Fruit fly (Drosophila melanogaster) whole organism, adult: ENCODE measurements around the gene ND-B14.5A.

Experiments used
- CG11617 ChIP-seq: fragments of 200-800 bp; sonication (Bioruptor generic); optimal IDR thresholded peaks from 2 replicates; lab custom pipeline; 2017; ENCODE audit warnings: mild to moderate bottlenecking, missing biosample characterization, missing genetic modification reagents, missing genetic modification characterization
- CG12768 ChIP-seq: fragments of 200-800 bp; sonication (Bioruptor generic); optimal IDR thresholded peaks from 2 replicates; lab custom pipeline; 2017; ENCODE audit warnings: missing biosample characterization, missing genetic modification characterization, mild to moderate bottlenecking, moderate library complexity, missing genetic modification reagents
- CG14711 ChIP-seq: fragments of 200-800 bp; sonication (Bioruptor generic); optimal IDR thresholded peaks from 2 replicates; lab custom pipeline; 2018; ENCODE audit warnings: missing biosample characterization, mild to moderate bottlenecking, missing genetic modification characterization, moderate library complexity
- CG1620 ChIP-seq: fragments of 200-800 bp; sonication (Bioruptor generic); optimal IDR thresholded peaks from 2 replicates; lab custom pipeline; 2016; ENCODE audit warnings: missing biosample characterization, missing genetic modification characterization
- CG33017 ChIP-seq: fragments of 200-800 bp; sonication (Bioruptor generic); optimal IDR thresholded peaks from 2 replicates; lab custom pipeline; 2018; ENCODE audit warnings: missing biosample characterization, mild to moderate bottlenecking, missing genetic modification characterization, moderate library complexity
- CG5204 ChIP-seq: fragments of 200-800 bp; sonication (Bioruptor generic); optimal IDR thresholded peaks from 2 replicates; lab custom pipeline; 2016; ENCODE audit warnings: missing biosample characterization, missing genetic modification characterization
- CG7045 ChIP-seq: fragments of 200-800 bp; sonication (Bioruptor generic); optimal IDR thresholded peaks from 2 replicates; lab custom pipeline; 2017; ENCODE audit warnings: missing biosample characterization, mild to moderate bottlenecking, missing genetic modification characterization
- CG7101 ChIP-seq: fragments of 200-800 bp; sonication (Bioruptor generic); optimal IDR thresholded peaks from 2 replicates; lab custom pipeline; 2018; ENCODE audit warnings: missing biosample characterization, mild to moderate bottlenecking, missing genetic modification characterization, moderate library complexity
- Clk ChIP-seq: fragments of 200-800 bp; sonication (Bioruptor generic); optimal IDR thresholded peaks from 2 replicates; lab custom pipeline; 2017; ENCODE audit warnings: missing biosample characterization, missing genetic modification characterization
- Crg-1 ChIP-seq: fragments of 200-800 bp; sonication (Bioruptor generic); optimal IDR thresholded peaks from 2 replicates; lab custom pipeline; 2016; ENCODE audit warnings: missing biosample characterization, missing genetic modification characterization
- Hr96 ChIP-seq: fragments of 200-800 bp; sonication (Bioruptor generic); optimal IDR thresholded peaks from 2 replicates; lab custom pipeline; 2016; ENCODE audit warnings: missing biosample characterization, missing genetic modification characterization
- Mnt ChIP-seq: fragments of 200-800 bp; sonication (Bioruptor generic); optimal IDR thresholded peaks from 2 replicates; lab custom pipeline; 2016; ENCODE audit warnings: missing biosample characterization, mild to moderate bottlenecking, missing genetic modification characterization
- bab1 ChIP-seq: fragments of 200-800 bp; sonication (Bioruptor generic); optimal IDR thresholded peaks from 3 replicates; lab custom pipeline; 2019; ENCODE audit warnings: missing biosample characterization, mild to moderate bottlenecking, missing genetic modification characterization, moderate library complexity
- cic ChIP-seq: fragments of 200-800 bp; sonication (Bioruptor generic); optimal IDR thresholded peaks from 2 replicates; lab custom pipeline; 2017; ENCODE audit warnings: missing biosample characterization, mild to moderate bottlenecking, missing genetic modification characterization, moderate library complexity
- cnc ChIP-seq, 2 experiments: fragments of >200 bp; optimal IDR thresholded peaks; 2 replicates each; lab custom pipeline; 2017
- kay ChIP-seq: fragments of 200-800 bp; sonication (Bioruptor generic); peaks from one replicate; lab custom pipeline; 2016; ENCODE audit warnings: missing biosample characterization, missing genetic modification characterization, borderline replicate concordance
- ovo ChIP-seq: fragments of 200-800 bp; sonication (Bioruptor generic); optimal IDR thresholded peaks from 2 replicates; lab custom pipeline; 2016; ENCODE audit warnings: missing biosample characterization, missing genetic modification characterization
- pad ChIP-seq: fragments of 200-800 bp; sonication (Bioruptor generic); optimal IDR thresholded peaks from 3 replicates; lab custom pipeline; 2017; ENCODE audit warnings: missing biosample characterization, missing genetic modification characterization, mild to moderate bottlenecking, moderate library complexity, missing genetic modification reagents
- tj ChIP-seq: fragments of 200-800 bp; sonication (Bioruptor generic); optimal IDR thresholded peaks from 3 replicates; lab custom pipeline; 2017; ENCODE audit warnings: missing biosample characterization, mild to moderate bottlenecking, missing genetic modification characterization, moderate library complexity
- toe ChIP-seq: fragments of 200-800 bp; sonication (Bioruptor generic); optimal IDR thresholded peaks from 2 replicates; lab custom pipeline; 2016; ENCODE audit warnings: missing biosample characterization, missing genetic modification characterization

Gene ND-B14.5A

DNA sequence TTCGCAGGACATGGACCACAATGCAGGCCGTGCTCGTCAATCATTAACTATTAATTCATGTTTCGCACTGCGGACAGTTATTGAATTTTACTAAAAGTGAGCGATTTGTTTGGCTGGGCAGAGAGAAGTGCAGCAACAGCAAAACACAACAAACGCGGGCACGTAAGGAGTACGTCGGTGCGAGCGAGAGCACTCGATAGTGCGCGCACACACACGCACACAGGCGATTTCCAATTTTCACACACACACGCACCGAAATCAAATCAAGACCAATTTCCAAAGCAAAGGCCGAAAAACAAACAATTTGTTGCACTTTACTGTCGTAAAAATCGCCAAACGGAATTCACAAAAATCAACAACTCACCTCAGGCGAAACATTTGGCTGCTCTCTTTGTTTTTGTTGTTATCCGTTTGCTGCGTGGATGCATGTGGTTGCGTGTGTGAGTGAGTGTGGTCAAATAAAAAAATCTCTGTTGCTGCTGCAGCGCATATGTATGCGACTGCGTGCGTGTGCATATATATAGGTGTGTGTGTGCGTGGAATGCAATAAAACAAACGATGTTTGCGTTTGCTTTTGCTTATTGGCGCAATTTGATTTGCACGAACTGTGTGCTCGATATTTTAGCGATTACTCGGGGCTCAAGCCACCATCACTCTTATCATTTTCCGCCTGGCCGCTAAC lies 14.3 kb upstream of the ND-B14.5A start:
- no peak for TF ChIP-seq CG33017 (tag; lab: Kevin White, UChicago)
- peak; percentile 31 for TF ChIP-seq Mnt (GFP tag; lab: Kevin White, UChicago)
- TF ChIP-seq tj (GFP tag; lab: Kevin White, UChicago), result peak; percentile 86
- peak; percentile 25 for TF ChIP-seq pad (GFP tag; lab: Kevin White, UChicago)

- TF ChIP-seq pad (GFP tag; lab: Kevin White, UChicago) (peak; percentile 16), tj (GFP tag; lab: Kevin White, UChicago) (no peak), Crg-1 (GFP tag; lab: Kevin White, UChicago) (peak; percentile 11), kay (no peak), toe (GFP tag; lab: Kevin White, UChicago) (no peak), CG11617 (GFP tag; lab: Kevin White, UChicago) (no peak), CG5204 (GFP tag; lab: Kevin White, UChicago) (no peak), cnc (optimal IDR thresholded peaks at IDR 0.05; lab: Kevin White, UChicago) (no peak), CG33017 (tag; lab: Kevin White, UChicago) (no peak), CG14711 (tag; lab: Kevin White, UChicago) (peak; percentile 34), CG7101 (tag; lab: Kevin White, UChicago) (peak; percentile 27), ovo (GFP tag; lab: Kevin White, UChicago) (no peak), Clk (GFP tag; lab: Kevin White, UChicago) (no peak), CG7045 (GFP tag; lab: Kevin White, UChicago) (no peak), Hr96 (no peak), Mnt (GFP tag; lab: Kevin White, UChicago) (peak; percentile 61), CG12768 (GFP tag; lab: Kevin White, UChicago) (no peak), cic (GFP tag; lab: Kevin White, UChicago) (no peak), CG1620 (peak; percentile 47), bab1 (GFP tag; lab: Kevin White, UChicago) (peak; percentile 79)
These were observed 13.6 kb upstream of the ND-B14.5A start, which contains the start of gene wapl for dm6 chrX:2158668-2159163. Gene wapl (minus strand): TSS chrX:2158983.

DNA sequence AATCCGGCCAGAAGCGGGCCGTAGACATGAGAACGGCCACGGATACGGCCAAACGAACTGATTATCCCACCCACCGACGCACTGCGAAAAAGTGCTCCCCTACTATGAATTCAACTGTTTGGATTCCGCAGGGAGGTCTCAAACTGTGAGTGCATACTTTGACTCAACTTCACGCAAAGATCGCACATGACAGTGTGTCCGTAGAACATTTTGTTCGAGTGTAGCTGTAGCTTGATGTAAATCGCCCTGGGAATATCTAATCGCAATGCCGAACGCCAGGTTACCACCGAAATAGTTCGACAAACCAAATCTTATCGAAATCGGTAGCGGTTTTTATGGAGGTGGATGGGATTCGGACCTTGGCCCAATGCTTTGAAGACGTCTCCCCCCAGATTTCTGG lies 11.3 kb upstream of the ND-B14.5A start:
- TF ChIP-seq Hr96 (no peak), tj (GFP tag; lab: Kevin White, UChicago) (no peak)

DNA sequence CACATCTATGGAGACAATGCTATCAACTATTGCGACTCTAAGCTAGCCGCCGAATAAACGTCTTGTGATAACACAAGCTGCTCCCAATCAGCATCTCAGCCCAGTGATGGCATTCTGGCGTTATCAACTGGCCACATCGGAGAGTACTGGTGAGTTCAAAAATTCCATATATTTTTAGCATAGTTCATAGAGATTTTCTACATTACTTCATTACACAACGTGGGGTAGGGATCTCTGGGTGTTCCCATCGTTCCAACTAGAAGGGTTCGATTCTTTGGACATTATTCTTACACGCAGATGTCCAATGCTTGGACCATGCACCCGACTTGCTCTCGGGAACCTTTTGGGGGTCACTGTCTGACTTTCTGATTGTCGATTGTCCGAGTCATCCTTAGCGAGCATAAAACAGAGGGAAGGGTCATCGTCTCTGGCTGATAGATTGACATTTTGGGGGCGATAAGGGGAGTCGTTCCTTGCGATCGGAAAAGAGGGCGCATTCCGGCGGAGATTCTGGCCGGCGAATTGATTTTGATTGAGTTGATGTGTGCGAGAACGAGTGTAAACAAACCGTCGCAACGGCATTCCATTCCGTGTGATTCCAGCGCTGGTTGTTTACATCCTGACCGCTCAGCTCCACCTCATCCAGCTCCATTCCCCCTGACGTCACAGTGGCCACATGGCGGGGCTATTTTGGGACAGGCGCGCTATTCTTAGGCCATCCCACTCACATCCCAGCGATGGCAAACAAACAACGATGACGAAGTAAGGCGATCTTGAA lies 10.0 kb upstream of the ND-B14.5A start, which contains the start of the genes Cyp4d1 and CG3630:
Cyp4d1 (minus strand) TSS at position 51 of the 778 bp plus-strand sequence.
CG3630 (plus strand) TSS at position 67 of the 778 bp plus-strand sequence.
- TF ChIP-seq cic (GFP tag; lab: Kevin White, UChicago) (no peak), CG11617 (GFP tag; lab: Kevin White, UChicago) (no peak), toe (GFP tag; lab: Kevin White, UChicago) (no peak), Crg-1 (GFP tag; lab: Kevin White, UChicago) (no peak), cnc (optimal IDR thresholded peaks at IDR 0.05; lab: Kevin White, UChicago) (no peak), CG5204 (GFP tag; lab: Kevin White, UChicago) (no peak), CG33017 (tag; lab: Kevin White, UChicago) (no peak), Hr96 (no peak), Clk (GFP tag; lab: Kevin White, UChicago) (no peak), ovo (GFP tag; lab: Kevin White, UChicago) (no peak), CG12768 (GFP tag; lab: Kevin White, UChicago) (no peak), bab1 (GFP tag; lab: Kevin White, UChicago) (no peak), pad (GFP tag; lab: Kevin White, UChicago) (no peak)

DNA sequence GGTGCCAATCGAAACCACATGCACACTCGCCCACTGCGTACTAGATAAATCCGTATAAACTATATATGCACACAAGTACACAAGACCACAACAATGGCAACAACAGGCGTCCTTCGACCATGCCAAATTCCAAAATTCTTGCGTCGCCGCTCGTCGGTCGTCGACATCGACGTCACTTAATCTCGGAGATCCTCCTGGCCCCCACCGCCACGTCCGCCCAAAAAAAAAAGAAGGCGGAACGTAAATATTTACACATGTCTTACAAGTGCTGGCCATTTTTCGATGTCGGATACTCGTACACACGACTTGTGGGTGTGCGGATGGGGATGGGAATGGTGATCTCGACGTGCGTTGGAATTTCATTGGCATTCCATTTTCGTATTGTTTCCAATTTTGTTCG lies 9.0 kb upstream of the ND-B14.5A start:
- no peak for TF ChIP-seq bab1 (GFP tag; lab: Kevin White, UChicago)
- TF ChIP-seq Mnt (GFP tag; lab: Kevin White, UChicago), result no peak
- TF ChIP-seq ovo (GFP tag; lab: Kevin White, UChicago), result no peak
- TF ChIP-seq CG33017 (tag; lab: Kevin White, UChicago), result no peak
- TF ChIP-seq cnc (optimal IDR thresholded peaks at IDR 0.05; lab: Kevin White, UChicago), result no peak
- no peak for TF ChIP-seq CG12768 (GFP tag; lab: Kevin White, UChicago)
- no peak for TF ChIP-seq CG11617 (GFP tag; lab: Kevin White, UChicago)
- TF ChIP-seq CG7045 (GFP tag; lab: Kevin White, UChicago), result no peak
- no peak for TF ChIP-seq Crg-1 (GFP tag; lab: Kevin White, UChicago)
- TF ChIP-seq Hr96, result no peak
- no peak for TF ChIP-seq tj (GFP tag; lab: Kevin White, UChicago)
- no peak for TF ChIP-seq toe (GFP tag; lab: Kevin White, UChicago)
- TF ChIP-seq Clk (GFP tag; lab: Kevin White, UChicago), result no peak

dm6 chrX:2165394-2165793 lies 6.9 kb upstream of the ND-B14.5A start:
- TF ChIP-seq CG1620, result no peak
- TF ChIP-seq Crg-1 (GFP tag; lab: Kevin White, UChicago), result no peak
- TF ChIP-seq CG7045 (GFP tag; lab: Kevin White, UChicago), result no peak
- no peak for TF ChIP-seq bab1 (GFP tag; lab: Kevin White, UChicago)
- TF ChIP-seq tj (GFP tag; lab: Kevin White, UChicago), result no peak
- TF ChIP-seq CG11617 (GFP tag; lab: Kevin White, UChicago), result no peak
- no peak for TF ChIP-seq CG5204 (GFP tag; lab: Kevin White, UChicago)
- TF ChIP-seq Hr96, result no peak
- TF ChIP-seq cnc (optimal IDR thresholded peaks at IDR 0.05; lab: Kevin White, UChicago), result no peak
- no peak for TF ChIP-seq CG7101 (tag; lab: Kevin White, UChicago)
- TF ChIP-seq Clk (GFP tag; lab: Kevin White, UChicago), result no peak
